Fruit fly (Drosophila melanogaster) whole organism, embryonic: ENCODE results near the gene bor.

Experiments used
- Atf-2 ChIP-seq: fragments of 200-800 bp; sonication (Bioruptor generic); optimal IDR thresholded peaks from 2 replicates; lab custom pipeline; 2016; ENCODE audit warnings: missing biosample characterization, missing genetic modification characterization
- BEAF-32 ChIP-seq: fragments of 200-800 bp; sonication (Bioruptor generic); optimal IDR thresholded peaks from 3 replicates; lab custom pipeline; 2017; ENCODE audit warnings: missing biosample characterization, missing genetic modification characterization, mild to moderate bottlenecking, moderate library complexity, missing genetic modification reagents
- CG1024 ChIP-seq: fragments of 200-800 bp; sonication (Bioruptor generic); IDR thresholded peaks from 2 replicates; pipeline ENCODE4 v1.3.6; 2022; ENCODE audit warnings: missing biosample characterization, missing genetic modification characterization
- CG10431 ChIP-seq: fragments of 200-800 bp; sonication (Bioruptor generic); optimal IDR thresholded peaks from 3 replicates; lab custom pipeline; 2018; ENCODE audit warnings: missing biosample characterization, mild to moderate bottlenecking, missing genetic modification characterization
- CG1233 ChIP-seq: fragments of 200-800 bp; sonication (Bioruptor generic); optimal IDR thresholded peaks from 4 replicates; lab custom pipeline; 2018; ENCODE audit warnings: missing biosample characterization, mild to moderate bottlenecking, missing genetic modification characterization
- CG15696 ChIP-seq: fragments of 200-800 bp; sonication (Bioruptor generic); optimal IDR thresholded peaks from 2 replicates; lab custom pipeline; 2019; ENCODE audit warnings: missing biosample characterization, mild to moderate bottlenecking, missing genetic modification characterization, moderate library complexity
- CG18262 ChIP-seq: fragments of 200-800 bp; optimal IDR thresholded peaks from 3 replicates; lab custom pipeline; 2019; ENCODE audit warnings: missing biosample characterization, mild to moderate bottlenecking, missing genetic modification characterization, moderate library complexity
- CG18476 ChIP-seq: fragments of 200-800 bp; sonication (Bioruptor generic); optimal IDR thresholded peaks from 2 replicates; lab custom pipeline; 2016; ENCODE audit warnings: missing biosample characterization, mild to moderate bottlenecking, missing genetic modification characterization
- CG2712 ChIP-seq: fragments of 200-800 bp; optimal IDR thresholded peaks from 3 replicates; lab custom pipeline; 2019; ENCODE audit warnings: missing biosample characterization, mild to moderate bottlenecking, missing genetic modification characterization, moderate library complexity
- CG30431 ChIP-seq: fragments of 200-800 bp; sonication (Bioruptor generic); optimal IDR thresholded peaks from 2 replicates; lab custom pipeline; 2017; ENCODE audit warnings: missing biosample characterization, missing genetic modification characterization
- CG32532 ChIP-seq: fragments of 200-800 bp; sonication (Bioruptor generic); IDR thresholded peaks from 2 replicates; pipeline ENCODE4 v1.3.6; 2022; ENCODE audit warnings: missing biosample characterization, missing genetic modification characterization
- CG3281 ChIP-seq: fragments of 200-800 bp; sonication (Bioruptor generic); optimal IDR thresholded peaks from 3 replicates; lab custom pipeline; 2017; ENCODE audit warnings: missing biosample characterization, mild to moderate bottlenecking, missing genetic modification characterization
- CG3838 ChIP-seq: fragments of 200-800 bp; sonication (Bioruptor generic); optimal IDR thresholded peaks from 3 replicates; lab custom pipeline; 2016; ENCODE audit warnings: missing biosample characterization, missing genetic modification characterization
- CG4328 ChIP-seq: fragments of 200-800 bp; sonication (Bioruptor generic); optimal IDR thresholded peaks from 3 replicates; lab custom pipeline; 2017; ENCODE audit warnings: missing biosample characterization, missing genetic modification reagents, missing genetic modification characterization
- CG4360 ChIP-seq: fragments of 200-800 bp; sonication (Bioruptor generic); IDR thresholded peaks from 2 replicates; pipeline ENCODE4 v1.3.6; 2022; ENCODE audit warnings: missing biosample characterization, missing genetic modification characterization
- CG4854 ChIP-seq: fragments of 200-800 bp; sonication (Bioruptor generic); optimal IDR thresholded peaks from 2 replicates; lab custom pipeline; 2016; ENCODE audit warnings: missing biosample characterization, missing genetic modification characterization, inconsistent platforms
- CG6175 ChIP-seq: fragments of 200-800 bp; sonication (Bioruptor generic); IDR thresholded peaks from 3 replicates; pipeline ENCODE4 v1.3.6; 2022; ENCODE audit warnings: missing biosample characterization, missing genetic modification characterization
- CG8290 ChIP-seq, 3 experiments: fragments of 200-800 bp; sonication (Bioruptor generic); optimal IDR thresholded peaks; 2 replicates each; lab custom pipeline; 2016 to 2019; ENCODE audit warnings: missing biosample characterization in 3 of 3, missing genetic modification characterization in 3 of 3, mild to moderate bottlenecking in 2 of 3, moderate library complexity in 1 of 3
- CG9437 ChIP-seq: fragments of 200-800 bp; sonication (Bioruptor generic); optimal IDR thresholded peaks from 2 replicates; lab custom pipeline; 2018; ENCODE audit warnings: missing biosample characterization, mild to moderate bottlenecking, missing genetic modification characterization
- Camta ChIP-seq: fragments of 200-800 bp; sonication (Bioruptor generic); optimal IDR thresholded peaks from 2 replicates; lab custom pipeline; 2016; ENCODE audit warnings: missing biosample characterization, missing genetic modification characterization
- Hand ChIP-seq: fragments of 200-800 bp; sonication (Bioruptor generic); optimal IDR thresholded peaks from 2 replicates; lab custom pipeline; 2017; ENCODE audit warnings: mild to moderate bottlenecking, missing biosample characterization, missing genetic modification reagents, missing genetic modification characterization
- Hmx ChIP-seq: fragments of 200-800 bp; sonication (Bioruptor generic); optimal IDR thresholded peaks from 2 replicates; lab custom pipeline; 2016; ENCODE audit warnings: missing biosample characterization, missing genetic modification characterization
- Lhr ChIP-seq: fragments of 200-800 bp; sonication (Bioruptor generic); optimal IDR thresholded peaks from 3 replicates; lab custom pipeline; 2017; ENCODE audit warnings: mild to moderate bottlenecking, missing biosample characterization, missing genetic modification reagents, missing genetic modification characterization
- Oaz ChIP-seq: fragments of 200-800 bp; sonication (Bioruptor generic); IDR thresholded peaks from 2 replicates; pipeline ENCODE4 v1.3.6; 2022; ENCODE audit warnings: missing biosample characterization, missing genetic modification characterization
- Ptx1 ChIP-seq: fragments of 200-800 bp; sonication (Bioruptor generic); IDR thresholded peaks from 2 replicates; pipeline ENCODE4 v1.3.6; 2022; ENCODE audit warnings: missing biosample characterization, missing genetic modification characterization
- Sry-β ChIP-seq: fragments of 200-800 bp; sonication (Bioruptor generic); optimal IDR thresholded peaks from 2 replicates; lab custom pipeline; 2018; ENCODE audit warnings: missing biosample characterization, mild to moderate bottlenecking, missing genetic modification characterization, moderate library complexity
- Vsx1 ChIP-seq: fragments of 200-800 bp; sonication (Bioruptor generic); optimal IDR thresholded peaks from 2 replicates; lab custom pipeline; 2017; ENCODE audit warnings: missing biosample characterization, mild to moderate bottlenecking, missing genetic modification characterization, missing genetic modification reagents
- Xrp1 ChIP-seq: fragments of 200-800 bp; sonication (Bioruptor generic); IDR thresholded peaks from 2 replicates; pipeline ENCODE4 v1.3.6; 2022; ENCODE audit warnings: missing biosample characterization, missing genetic modification characterization
- br ChIP-seq: fragments of >200 bp; optimal IDR thresholded peaks from 2 replicates; lab custom pipeline; 2017
- chinmo ChIP-seq: fragments of 200-800 bp; sonication (Bioruptor generic); IDR thresholded peaks from 4 replicates; pipeline ENCODE4 v1.3.6; 2022; ENCODE audit warnings: missing biosample characterization, missing genetic modification characterization; ENCODE audit not compliant: partially characterized antibody
- chn ChIP-seq: fragments of 200-800 bp; sonication (Bioruptor generic); optimal IDR thresholded peaks from 2 replicates; lab custom pipeline; 2016; ENCODE audit warnings: missing biosample characterization, missing genetic modification characterization
- dm ChIP-seq: fragments of 200-800 bp; sonication (Bioruptor generic); optimal IDR thresholded peaks from 3 replicates; lab custom pipeline; 2016; ENCODE audit warnings: missing biosample characterization, missing genetic modification characterization
- dmrt11E ChIP-seq: fragments of 200-800 bp; sonication (Bioruptor generic); optimal IDR thresholded peaks from 3 replicates; lab custom pipeline; 2018; ENCODE audit warnings: missing biosample characterization, mild to moderate bottlenecking, missing genetic modification characterization, moderate library complexity
- ems ChIP-seq: fragments of 200-800 bp; sonication (Bioruptor generic); optimal IDR thresholded peaks from 3 replicates; lab custom pipeline; 2016; ENCODE audit warnings: missing biosample characterization, missing genetic modification characterization
- fd64A ChIP-seq: fragments of 200-800 bp; sonication (Bioruptor generic); optimal IDR thresholded peaks from 3 replicates; lab custom pipeline; 2018; ENCODE audit warnings: missing biosample characterization, mild to moderate bottlenecking, missing genetic modification characterization
- gfzf ChIP-seq: fragments of 200-800 bp; sonication (Bioruptor generic); optimal IDR thresholded peaks from 2 replicates; lab custom pipeline; 2016; ENCODE audit warnings: missing biosample characterization, mild to moderate bottlenecking, missing genetic modification characterization, moderate library complexity
- hkb ChIP-seq, 2 experiments: fragments of 200-800 bp in 1 of 2; fragments of >200 bp in 1 of 2; sonication (Bioruptor generic) in 1 of 2; IDR thresholded peaks in 1 of 2; optimal IDR thresholded peaks in 1 of 2; 2 replicates each; pipeline versions ENCODE4 v1.3.6 to Lab custom; 2017 to 2022; ENCODE audit warnings: missing biosample characterization in 1 of 2, missing genetic modification characterization in 1 of 2
- klu ChIP-seq: fragments of 200-800 bp; sonication (Bioruptor generic); IDR thresholded peaks from 2 replicates; pipeline ENCODE4 v1.3.6; 2022; ENCODE audit warnings: missing biosample characterization, missing genetic modification characterization
- knrl ChIP-seq: fragments of 200-800 bp; sonication (Bioruptor generic); IDR thresholded peaks from 3 replicates; pipeline ENCODE4 v1.3.6; 2022; ENCODE audit warnings: missing biosample characterization, missing genetic modification characterization; ENCODE audit not compliant: partially characterized antibody
- pfk ChIP-seq: fragments of 200-800 bp; sonication (Bioruptor generic); optimal IDR thresholded peaks from 2 replicates; lab custom pipeline; 2018; ENCODE audit warnings: missing biosample characterization, mild to moderate bottlenecking, missing genetic modification characterization, moderate library complexity
- pnt ChIP-seq: fragments of 200-800 bp; sonication (Bioruptor generic); optimal IDR thresholded peaks from 3 replicates; lab custom pipeline; 2016; ENCODE audit warnings: missing biosample characterization, missing genetic modification characterization
- schlank ChIP-seq: fragments of 200-800 bp; sonication (Bioruptor generic); optimal IDR thresholded peaks from 2 replicates; lab custom pipeline; 2018; ENCODE audit warnings: missing biosample characterization, mild to moderate bottlenecking, missing genetic modification characterization
- sd ChIP-seq: fragments of 200-800 bp; sonication (Bioruptor generic); optimal IDR thresholded peaks from 3 replicates; lab custom pipeline; 2018; ENCODE audit warnings: missing biosample characterization, mild to moderate bottlenecking, missing genetic modification characterization, moderate library complexity
- slp2 ChIP-seq: fragments of 200-800 bp; sonication (Bioruptor generic); optimal IDR thresholded peaks from 2 replicates; lab custom pipeline; 2016; ENCODE audit warnings: missing biosample characterization, missing genetic modification characterization
- sqz ChIP-seq: fragments of 200-800 bp; sonication (Bioruptor generic); optimal IDR thresholded peaks from 3 replicates; lab custom pipeline; 2018; ENCODE audit warnings: missing biosample characterization, mild to moderate bottlenecking, missing genetic modification characterization
- tll ChIP-seq, 2 experiments: fragments of 200-800 bp in 1 of 2; fragments of >200 bp in 1 of 2; sonication (Bioruptor generic) in 1 of 2; optimal IDR thresholded peaks; 2 replicates each; lab custom pipeline; 2017 to 2019; ENCODE audit warnings: missing biosample characterization in 2 of 2, missing genetic modification characterization in 2 of 2, mild to moderate bottlenecking in 1 of 2, moderate library complexity in 1 of 2
- tna ChIP-seq: fragments of 200-800 bp; sonication (Bioruptor generic); IDR thresholded peaks from 2 replicates; pipeline ENCODE4 v1.3.6; 2022; ENCODE audit warnings: missing biosample characterization, missing genetic modification characterization; ENCODE audit not compliant: partially characterized antibody
- twi ChIP-seq: fragments of 200-800 bp; optimal IDR thresholded peaks from 2 replicates; lab custom pipeline; 2019; ENCODE audit warnings: missing biosample characterization, mild to moderate bottlenecking, missing genetic modification characterization, moderate library complexity

The bor gene

DNA sequence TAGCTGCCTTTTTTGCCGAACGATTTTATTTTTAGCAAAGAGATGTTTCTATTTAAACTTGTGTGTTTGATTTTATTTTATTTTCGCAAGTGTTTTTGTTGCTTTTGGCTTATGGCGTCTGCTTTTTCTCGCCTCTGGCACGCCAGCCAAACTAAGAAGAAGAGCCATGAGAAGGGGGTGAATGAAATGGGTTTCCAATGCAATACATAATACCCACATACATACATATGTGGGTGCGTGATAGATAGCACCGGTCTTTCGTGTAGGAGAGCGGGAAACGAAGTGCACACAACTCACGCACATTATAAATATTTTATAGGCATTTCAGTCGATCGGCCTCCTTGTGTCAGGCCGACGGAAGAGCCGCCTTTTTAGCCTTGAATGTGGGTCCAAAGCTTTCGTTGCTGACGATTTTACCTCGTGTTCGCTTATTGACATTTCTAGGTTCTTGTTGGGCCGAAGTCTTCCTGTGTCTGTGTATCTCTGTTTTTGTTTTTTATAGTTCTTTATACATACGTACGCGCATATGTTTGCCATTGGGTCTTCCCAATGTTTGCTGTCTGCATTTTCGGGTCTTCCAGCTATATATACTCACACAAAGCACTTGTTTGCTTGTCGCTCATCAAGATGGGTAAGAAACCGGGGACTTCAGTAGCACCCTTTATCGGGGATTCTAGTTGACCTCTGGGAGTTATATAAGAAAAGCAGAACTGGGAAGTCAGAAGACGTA, 12.1 kb upstream of the bor start (continued):
- TF ChIP-seq hkb (optimal IDR thresholded peaks at IDR 0.05; lab: Kevin White, UChicago) (no peak), hkb (GFP tag; IDR thresholded peaks at IDR 0.05; lab: Robert Waterston, UW) (0 out of 2 replicates have a peak, but pooled peaks have one; percentile 11), CG1024 (GFP tag; lab: Robert Waterston, UW) (no peak), Ptx1 (GFP tag; lab: Robert Waterston, UW) (no peak), CG4328 (GFP tag; lab: Kevin White, UChicago) (no peak), Hand (GFP tag; lab: Kevin White, UChicago) (no peak), CG8290 (GFP tag; optimal IDR thresholded peaks at IDR 0.05; lab: Kevin White, UChicago) (peak; percentile 1), CG8290 (tag; optimal IDR thresholded peaks at IDR 0.05; lab: Kevin White, UChicago) (peak in 1 of 2 experiments; percentile 1), CG15696 (tag; lab: Kevin White, UChicago) (peak; percentile 37), tna (GFP tag; lab: Robert Waterston, UW) (0 out of 2 replicates have a peak, but pooled peaks have one; percentile 22), Hmx (GFP tag; lab: Kevin White, UChicago) (no peak), Oaz (GFP tag; lab: Robert Waterston, UW) (no peak), Sry-β (GFP tag; lab: Kevin White, UChicago) (no peak), CG2712 (tag; lab: Kevin White, UChicago) (peak; percentile 21), CG30431 (GFP tag; lab: Kevin White, UChicago) (no peak), Camta (GFP tag; lab: Kevin White, UChicago) (no peak), CG3281 (GFP tag; lab: Kevin White, UChicago) (no peak), gfzf (GFP tag; lab: Kevin White, UChicago) (no peak), pnt (GFP tag; lab: Kevin White, UChicago) (no peak), CG4360 (peak; percentile 33; the same call in 1 of the 2 replicates), dm (no peak), CG10431 (GFP tag; lab: Kevin White, UChicago) (peak; percentile 29), Vsx1 (GFP tag; lab: Kevin White, UChicago) (no peak), CG3838 (GFP tag; lab: Kevin White, UChicago) (peak; percentile 1), Atf-2 (no peak), chinmo (GFP tag; lab: Robert Waterston, UW) (peak; percentile 30; the same call in 1 of the 4 replicates), CG32532 (GFP tag; lab: Robert Waterston, UW) (no peak), schlank (tag; lab: Kevin White, UChicago) (no peak), CG1233 (GFP tag; lab: Kevin White, UChicago) (peak; percentile 18), CG9437 (GFP tag; lab: Kevin White, UChicago) (no peak), tll (GFP tag; optimal IDR thresholded peaks at IDR 0.05; lab: Kevin White, UChicago) (peak in 1 of 2 experiments; percentile 23), br (lab: Kevin White, UChicago) (no peak), knrl (GFP tag; lab: Robert Waterston, UW) (no peak), ems (GFP tag; lab: Kevin White, UChicago) (no peak), Xrp1 (GFP tag; lab: Robert Waterston, UW) (peak; percentile 63), Lhr (GFP tag; lab: Kevin White, UChicago) (peak; percentile 2), twi (tag; lab: Kevin White, UChicago) (peak; percentile 76), sqz (GFP tag; lab: Kevin White, UChicago) (peak; percentile 3), BEAF-32 (GFP tag; lab: Kevin White, UChicago) (no peak), pfk (GFP tag; lab: Kevin White, UChicago) (no peak), dmrt11E (tag; lab: Kevin White, UChicago) (peak; percentile 30), sd (peak; percentile 39), CG18262 (tag; lab: Kevin White, UChicago) (peak; percentile 18), fd64A (GFP tag; lab: Kevin White, UChicago) (peak; percentile 30), slp2 (GFP tag; lab: Kevin White, UChicago) (no peak), chn (GFP tag; lab: Kevin White, UChicago) (no peak), CG6175 (GFP tag; lab: Robert Waterston, UW) (no peak), klu (GFP tag; lab: Robert Waterston, UW) (no peak), CG18476 (GFP tag; lab: Kevin White, UChicago) (no peak), CG4854 (GFP tag; lab: Kevin White, UChicago) (no peak)
